Fruit fly (Drosophila melanogaster): Measurements from ENCODE around the gene CG42374.

The CG42374 gene

DNA sequence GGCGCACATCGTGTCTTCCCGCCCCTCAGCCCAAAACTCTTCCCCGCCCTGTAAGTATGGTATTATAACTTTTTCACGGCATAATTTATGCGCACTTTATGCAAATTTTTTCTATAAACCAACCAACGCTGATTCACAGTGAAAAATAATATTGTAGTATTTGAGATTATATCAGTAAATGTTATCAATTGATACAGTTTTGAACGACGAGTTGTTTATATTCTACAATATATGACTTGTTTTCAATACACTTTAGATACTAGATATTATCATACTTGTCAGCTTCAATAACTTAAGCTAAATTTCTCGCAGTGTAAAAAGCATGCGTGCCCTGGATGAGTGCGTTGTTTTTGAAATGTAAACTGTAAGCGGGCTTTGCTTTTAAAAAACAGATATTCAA, 47.2 kb upstream of the CG42374 start (continued):
- TF ChIP-seq inv (GFP tag; IDR thresholded peaks at IDR 0.05; ENCODE audit: partially characterized antibody) (no peak), croc (GFP tag; conservative IDR thresholded peaks at IDR 0.05) (no peak), toy (GFP tag; IDR thresholded peaks at IDR 0.05) (no peak), emc (GFP tag; optimal IDR thresholded peaks at IDR 0.05) (no peak), Adf1 (GFP tag; IDR thresholded peaks at IDR 0.05) (no peak), CG3847 (GFP tag; IDR thresholded peaks at IDR 0.05) (no peak; the same call in 1 of the 2 replicates), CG1647 (GFP tag; optimal IDR thresholded peaks at IDR 0.05) (no peak), h (optimal IDR thresholded peaks at IDR 0.05) (no peak), zfh1 (GFP tag; IDR thresholded peaks at IDR 0.05) (no peak), CoRest (tag; optimal IDR thresholded peaks at IDR 0.05) (peak; percentile 45), wek (GFP tag; optimal IDR thresholded peaks at IDR 0.05) (no peak), CG7271 (tag; optimal IDR thresholded peaks at IDR 0.05) (no peak), slou (GFP tag; optimal IDR thresholded peaks at IDR 0.05) (peak; percentile 14), pita (GFP tag; optimal IDR thresholded peaks at IDR 0.05) (no peak), ab (GFP tag; optimal IDR thresholded peaks at IDR 0.05) (no peak), hbn (GFP tag; IDR thresholded peaks at IDR 0.05; ENCODE audit: partially characterized antibody) (no peak), CG12659 (GFP tag; optimal IDR thresholded peaks at IDR 0.05) (peak; percentile 19), amos (GFP tag; IDR thresholded peaks at IDR 0.05; ENCODE audit: partially characterized antibody) (no peak), CG10321 (GFP tag; IDR thresholded peaks at IDR 0.05) (0 out of 2 replicates have a peak, but pooled peaks have one; percentile 13), Kr (GFP tag; optimal IDR thresholded peaks at IDR 0.05) (no peak), bbx (GFP tag; IDR thresholded peaks at IDR 0.05; ENCODE audit: partially characterized antibody) (no peak), CG6854 (GFP tag; optimal IDR thresholded peaks at IDR 0.05) (peak; percentile 5), CrebB (tag; optimal IDR thresholded peaks at IDR 0.05) (no peak), CG3726 (GFP tag; IDR thresholded peaks at IDR 0.05) (0 out of 3 replicates have a peak, but pooled peaks have one; percentile 13), CG8089 (GFP tag; optimal IDR thresholded peaks at IDR 0.05) (no peak), jing (GFP tag; optimal IDR thresholded peaks at IDR 0.05) (no peak), CG6654 (GFP tag; optimal IDR thresholded peaks at IDR 0.05) (no peak), Dbx (GFP tag; IDR thresholded peaks at IDR 0.05) (peak; percentile 65; the same call in 2 of the 3 replicates), CG34224 (GFP tag; IDR thresholded peaks at IDR 0.05; ENCODE audit: partially characterized antibody) (no peak), CG8765 (GFP tag; IDR thresholded peaks at IDR 0.05) (no peak), Spps (tag; optimal IDR thresholded peaks at IDR 0.05) (no peak), Deaf1 (tag; optimal IDR thresholded peaks at IDR 0.05) (peak; percentile 28), ranshi (GFP tag; IDR thresholded peaks at IDR 0.05) (peak; percentile 51), sens-2 (GFP tag; IDR thresholded peaks at IDR 0.05) (no peak), Myb (GFP tag; optimal IDR thresholded peaks at IDR 0.05) (no peak), ato (GFP tag; IDR thresholded peaks at IDR 0.05; ENCODE audit: partially characterized antibody) (no peak), CG9215 (GFP tag; IDR thresholded peaks at IDR 0.05) (no peak), D19A (tag; optimal IDR thresholded peaks at IDR 0.05) (peak; percentile 43), sens (GFP tag) (peak; percentile 17), grn (GFP tag; optimal IDR thresholded peaks at IDR 0.05) (no peak), CG17385 (GFP tag; optimal IDR thresholded peaks at IDR 0.05) (peak; percentile 35), row (GFP tag; IDR thresholded peaks at IDR 0.05) (peak; percentile 63; the same call in 2 of the 3 replicates), usp (GFP tag; optimal IDR thresholded peaks at IDR 0.05) (no peak), pan (optimal IDR thresholded peaks at IDR 0.05) (no peak), pan (GFP tag; optimal IDR thresholded peaks at IDR 0.05 in 1 of 2, IDR thresholded peaks at IDR 0.05 in 1 of 2) (peak in 1 of 2 experiments; percentile 57), CG1602 (GFP tag; optimal IDR thresholded peaks at IDR 0.05) (no peak), CG11247 (GFP tag; IDR thresholded peaks at IDR 0.05) (no peak), CG8478 (optimal IDR thresholded peaks at IDR 0.05) (no peak), CkIIα-i1 (GFP tag; IDR thresholded peaks at IDR 0.05) (no peak), twi (tag; optimal IDR thresholded peaks at IDR 0.05) (no peak), mld (GFP tag; IDR thresholded peaks at IDR 0.05; ENCODE audit: partially characterized antibody) (no peak), Atf-2 (GFP tag; optimal IDR thresholded peaks at IDR 0.05) (no peak), Vsx1 (GFP tag; optimal IDR thresholded peaks at IDR 0.05) (no peak)
